Worm (Caenorhabditis elegans) whole organism, midembryonic: ENCODE measurements around the gene fat-7.

Source experiments
- T22C8.4 ChIP-seq: fragments of 200-800 bp; sonication (Bioruptor generic); IDR thresholded peaks from 2 replicates; pipeline ENCODE4 v1.3.6; 2022; ENCODE audit warnings: missing genetic modification characterization, missing compliant biosample characterization
- cog-1 ChIP-seq: sonication (generic microtip); optimal IDR thresholded peaks from 2 replicates; lab custom pipeline; 2016; ENCODE audit warnings: missing genetic modification characterization, missing compliant biosample characterization
- flt-1 ChIP-seq: fragments of 200-800 bp; sonication (Bioruptor generic); IDR thresholded peaks from 2 replicates; pipeline ENCODE4 v1.3.6; 2022; ENCODE audit warnings: missing genetic modification characterization, missing compliant biosample characterization
- klf-2 ChIP-seq: fragments of 200-800 bp; sonication (Bioruptor generic); conservative IDR thresholded peaks from 2 replicates; pipeline ENCODE4 v1.3.6; 2022; ENCODE audit warnings: missing genetic modification reagents, missing genetic modification characterization, missing compliant biosample characterization
- ref-1 ChIP-seq: fragments of 200-800 bp; sonication (Bioruptor generic); conservative IDR thresholded peaks from 2 replicates; pipeline ENCODE4 v1.3.6; 2022; ENCODE audit warnings: missing genetic modification reagents, missing genetic modification characterization, missing compliant biosample characterization
- tab-1 ChIP-seq: fragments of 200-800 bp; sonication (Bioruptor generic); IDR thresholded peaks from 2 replicates; pipeline ENCODE4 v1.3.6; 2022; ENCODE audit warnings: missing genetic modification characterization, missing compliant biosample characterization
- ztf-23 ChIP-seq: fragments of 200-800 bp; sonication (Bioruptor generic); IDR thresholded peaks from 2 replicates; pipeline ENCODE4 v1.3.6; 2022; ENCODE audit warnings: missing genetic modification reagents, missing genetic modification characterization, missing compliant biosample characterization
- ztf-29 ChIP-seq: fragments of 200-800 bp; sonication (Bioruptor generic); IDR thresholded peaks from 2 replicates; pipeline ENCODE4 v1.3.6; 2022; ENCODE audit warnings: missing genetic modification reagents, missing genetic modification characterization, missing compliant biosample characterization

- TF ChIP-seq flt-1 (GFP tag; lab: Robert Waterston, UW) (no peak), cog-1 (tag; lab: Kevin White, UChicago) (no peak), tab-1 (GFP tag; lab: Robert Waterston, UW) (no peak), ref-1 (GFP tag; lab: Robert Waterston, UW) (no peak), klf-2 (GFP tag; lab: Robert Waterston, UW) (no peak), ztf-23 (no peak), ztf-29 (no peak), T22C8.4 (GFP tag; lab: Robert Waterston, UW) (no peak)
Measured at ce11 chrV:7157089-7157488, 4.1 kb upstream of the fat-7 start, which contains the start of gene ugt-39.
